Worm (Caenorhabditis elegans): ENCODE data around the gene pxl-1.

- peak; percentile 61 for TF ChIP-seq lin-13 (GFP tag; optimal IDR thresholded peaks at IDR 0.05)
- peak; percentile 92 for TF ChIP-seq nhr-21 (tag; optimal IDR thresholded peaks at IDR 0.05)
- TF ChIP-seq zag-1 (tag; optimal IDR thresholded peaks at IDR 0.05): no peak
- no peak for TF ChIP-seq lin-39 (tag; optimal IDR thresholded peaks at IDR 0.05)
Observed at ce11 chrIII:5943368-5944180, 47.8 kb upstream of the pxl-1 start.
